Worm (Caenorhabditis elegans): ENCODE data around the gene K09C4.5.

Gene K09C4.5

ce11 chrX:3313939-3314338 is 31.5 kb downstream of the K09C4.5 start:
- TF ChIP-seq zag-1 (tag; optimal IDR thresholded peaks at IDR 0.05) (no peak), ama-1 (optimal IDR thresholded peaks at IDR 0.05) (no peak), nfya-1 (tag; optimal IDR thresholded peaks at IDR 0.05; ENCODE audit: insufficient read depth) (no peak), ztf-11 (tag; optimal IDR thresholded peaks at IDR 0.05) (no peak), unc-62 (GFP tag; optimal IDR thresholded peaks at IDR 0.05) (no peak), nhr-76 (tag; optimal IDR thresholded peaks at IDR 0.05) (no peak), skn-1 (tag; optimal IDR thresholded peaks at IDR 0.05) (no peak), ZK546.5 (tag; optimal IDR thresholded peaks at IDR 0.05) (no peak), aly-2 (tag; optimal IDR thresholded peaks at IDR 0.05) (no peak)

- TF ChIP-seq ceh-9 (tag; optimal IDR thresholded peaks at IDR 0.05): no peak
- TF ChIP-seq eor-1 (tag; optimal IDR thresholded peaks at IDR 0.05): no peak
- no peak for TF ChIP-seq aly-2 (tag; optimal IDR thresholded peaks at IDR 0.05)
Observed at ce11 chrX:3315014-3315413, 32.6 kb downstream of the K09C4.5 start, which contains the start of gene ddr-2. TSS of gene ddr-2 (plus strand) at chrX:3315314.

- no peak for TF ChIP-seq ztf-11 (tag; optimal IDR thresholded peaks at IDR 0.05)
- TF ChIP-seq egl-5 (tag; optimal IDR thresholded peaks at IDR 0.05): peak; percentile 53
Observed at ce11 chrX:3315891-3316657, 33.6 kb downstream of the K09C4.5 start.

ce11 chrX:3316830-3317229 is 34.4 kb downstream of the K09C4.5 start:
- TF ChIP-seq egl-27 (tag; optimal IDR thresholded peaks at IDR 0.05): no peak
- TF ChIP-seq nhr-11 (tag; optimal IDR thresholded peaks at IDR 0.05): no peak
- TF ChIP-seq egl-5 (tag; optimal IDR thresholded peaks at IDR 0.05): no peak
- TF ChIP-seq nhr-76 (tag; optimal IDR thresholded peaks at IDR 0.05): no peak
- no peak for TF ChIP-seq lsy-12 (tag; optimal IDR thresholded peaks at IDR 0.05)
- TF ChIP-seq pha-4 (tag; optimal IDR thresholded peaks at IDR 0.05): no peak
- no peak for TF ChIP-seq ztf-4 (tag; optimal IDR thresholded peaks at IDR 0.05)
- TF ChIP-seq nhr-237 (tag; optimal IDR thresholded peaks at IDR 0.05): no peak
- no peak for TF ChIP-seq unc-62 (GFP tag; optimal IDR thresholded peaks at IDR 0.05)
- no peak for TF ChIP-seq R02D3.7 (tag; optimal IDR thresholded peaks at IDR 0.05)
- TF ChIP-seq sea-2 (GFP tag; optimal IDR thresholded peaks at IDR 0.05): no peak
- no peak for TF ChIP-seq fkh-2 (tag; optimal IDR thresholded peaks at IDR 0.05)
- no peak for TF ChIP-seq ceh-9 (tag; optimal IDR thresholded peaks at IDR 0.05)

ce11 chrX:3326175-3326574 is 43.7 kb downstream of the K09C4.5 start, which contains the start of gene F11D5.6:
TSS of gene F11D5.6 (minus strand) at chrX:3326275.
- no peak for TF ChIP-seq ama-1 (optimal IDR thresholded peaks at IDR 0.05)
- TF ChIP-seq ceh-9 (tag; optimal IDR thresholded peaks at IDR 0.05): no peak

- TF ChIP-seq snpc-4 (tag; optimal IDR thresholded peaks at IDR 0.05) (no peak), hmg-11 (tag; optimal IDR thresholded peaks at IDR 0.05) (no peak), pqm-1 (tag; optimal IDR thresholded peaks at IDR 0.05) (no peak), nhr-12 (tag; optimal IDR thresholded peaks at IDR 0.05) (no peak), elt-1 (tag; optimal IDR thresholded peaks at IDR 0.05) (no peak), sea-2 (GFP tag; optimal IDR thresholded peaks at IDR 0.05) (no peak), nhr-77 (tag; optimal IDR thresholded peaks at IDR 0.05) (no peak), eor-1 (tag; optimal IDR thresholded peaks at IDR 0.05) (no peak)
Observed at ce11 chrX:3332824-3333223, 50.4 kb downstream of the K09C4.5 start, which contains the start of gene F11D5.1. TSS of gene F11D5.1 (plus strand) at chrX:3333124.

ce11 chrX:3334115-3334514 is 51.7 kb downstream of the K09C4.5 start:
- TF ChIP-seq ceh-9 (tag; optimal IDR thresholded peaks at IDR 0.05) (no peak), pha-4 (tag; optimal IDR thresholded peaks at IDR 0.05) (peak; percentile 39), elt-2 (tag; optimal IDR thresholded peaks at IDR 0.05) (peak; percentile 95), pqm-1 (tag; optimal IDR thresholded peaks at IDR 0.05) (peak; percentile 87), nhr-28 (tag; optimal IDR thresholded peaks at IDR 0.05) (no peak), nhr-25 (tag; optimal IDR thresholded peaks at IDR 0.05) (no peak), daf-12 (tag; optimal IDR thresholded peaks at IDR 0.05) (no peak), mdl-1 (tag; optimal IDR thresholded peaks at IDR 0.05) (no peak), ztf-4 (tag; optimal IDR thresholded peaks at IDR 0.05) (no peak)
